Fruit fly (Drosophila melanogaster) whole organism, embryonic: Measurements from ENCODE around the gene Prosbeta6.
A peak's percentile ranks its signal among the peaks of the same experiment; 100 is the strongest.

ENCODE experiments used
- Blimp-1 ChIP-seq: fragments of 200-800 bp; sonication (Bioruptor generic); optimal IDR thresholded peaks from 3 replicates; lab custom pipeline; 2018; ENCODE audit warnings: missing biosample characterization, missing genetic modification characterization, mild to moderate bottlenecking, moderate library complexity, missing genetic modification reagents
- CG10267 ChIP-seq: fragments of 200-800 bp; sonication (Bioruptor generic); optimal IDR thresholded peaks from 2 replicates; lab custom pipeline; 2018; ENCODE audit warnings: missing biosample characterization, mild to moderate bottlenecking, missing genetic modification characterization, moderate library complexity
- CG10543 ChIP-seq: fragments of 200-800 bp; sonication (Bioruptor generic); optimal IDR thresholded peaks from 3 replicates; lab custom pipeline; 2017; ENCODE audit warnings: missing biosample characterization, mild to moderate bottlenecking, missing genetic modification characterization, moderate library complexity
- CG11695 ChIP-seq: fragments of 200-800 bp; sonication (Bioruptor generic); IDR thresholded peaks from 3 replicates; pipeline ENCODE4 v1.3.6; 2022; ENCODE audit warnings: missing biosample characterization, missing genetic modification characterization
- CG12155 ChIP-seq: fragments of 200-800 bp; sonication (Bioruptor generic); optimal IDR thresholded peaks from 3 replicates; lab custom pipeline; 2016; ENCODE audit warnings: missing biosample characterization, missing genetic modification characterization
- CG12769 ChIP-seq: fragments of 200-800 bp; sonication (Bioruptor generic); optimal IDR thresholded peaks from 2 replicates; lab custom pipeline; 2019; ENCODE audit warnings: missing biosample characterization, mild to moderate bottlenecking, missing genetic modification characterization, moderate library complexity
- CG15269 ChIP-seq: fragments of 200-800 bp; sonication (Bioruptor generic); optimal IDR thresholded peaks from 2 replicates; lab custom pipeline; 2018; ENCODE audit warnings: missing biosample characterization, mild to moderate bottlenecking, missing genetic modification characterization, moderate library complexity
- CG15514 ChIP-seq: fragments of 200-800 bp; sonication (Bioruptor generic); optimal IDR thresholded peaks from 3 replicates; lab custom pipeline; 2017; ENCODE audit warnings: missing biosample characterization, missing genetic modification characterization, mild to moderate bottlenecking, moderate library complexity, missing genetic modification reagents
- CG2116 ChIP-seq: fragments of 200-800 bp; sonication (Bioruptor generic); optimal IDR thresholded peaks from 3 replicates; lab custom pipeline; 2018; ENCODE audit warnings: missing biosample characterization, mild to moderate bottlenecking, missing genetic modification characterization
- CG30431 ChIP-seq: fragments of 200-800 bp; sonication (Bioruptor generic); optimal IDR thresholded peaks from 2 replicates; lab custom pipeline; 2017; ENCODE audit warnings: missing biosample characterization, missing genetic modification characterization
- CG3995 ChIP-seq: fragments of 200-800 bp; sonication (Bioruptor generic); optimal IDR thresholded peaks from 3 replicates; lab custom pipeline; 2016; ENCODE audit warnings: missing biosample characterization, missing genetic modification characterization
- CG6765 ChIP-seq: fragments of 200-800 bp; sonication (Bioruptor generic); optimal IDR thresholded peaks from 3 replicates; lab custom pipeline; 2017; ENCODE audit warnings: missing biosample characterization, mild to moderate bottlenecking, missing genetic modification characterization
- CG6813 ChIP-seq: fragments of 200-800 bp; sonication (Bioruptor generic); optimal IDR thresholded peaks from 2 replicates; lab custom pipeline; 2017; ENCODE audit warnings: missing biosample characterization, missing genetic modification characterization, mild to moderate bottlenecking, moderate library complexity, missing genetic modification reagents
- CG6854 ChIP-seq: fragments of 200-800 bp; sonication (Bioruptor generic); optimal IDR thresholded peaks from 3 replicates; lab custom pipeline; 2017; ENCODE audit warnings: missing biosample characterization, mild to moderate bottlenecking, missing genetic modification characterization
- CG7745 ChIP-seq: fragments of 200-800 bp; sonication (Bioruptor generic); optimal IDR thresholded peaks from 2 replicates; lab custom pipeline; 2018; ENCODE audit warnings: missing biosample characterization, mild to moderate bottlenecking, missing genetic modification characterization, moderate library complexity
- CG8281 ChIP-seq: fragments of 200-800 bp; sonication (Bioruptor generic); optimal IDR thresholded peaks from 2 replicates; lab custom pipeline; 2018; ENCODE audit warnings: missing biosample characterization, mild to moderate bottlenecking, missing genetic modification characterization, moderate library complexity
- CG8359 ChIP-seq: fragments of 200-800 bp; sonication (Bioruptor generic); optimal IDR thresholded peaks from 2 replicates; lab custom pipeline; 2017; ENCODE audit warnings: missing biosample characterization, mild to moderate bottlenecking, missing genetic modification characterization, borderline replicate concordance
- CHES-1-like ChIP-seq: fragments of 200-800 bp; sonication (Bioruptor generic); optimal IDR thresholded peaks from 2 replicates; lab custom pipeline; 2016; ENCODE audit warnings: missing biosample characterization, missing genetic modification characterization
- D19B ChIP-seq: fragments of 200-800 bp; sonication (Bioruptor generic); optimal IDR thresholded peaks from 2 replicates; lab custom pipeline; 2017; ENCODE audit warnings: missing biosample characterization, mild to moderate bottlenecking, missing genetic modification characterization
- Ets65A ChIP-seq: fragments of 200-800 bp; sonication (Bioruptor generic); peaks from one replicate; lab custom pipeline; 2016; ENCODE audit warnings: missing biosample characterization, missing genetic modification characterization
- Fer1 ChIP-seq: fragments of 200-800 bp; sonication (Bioruptor generic); optimal IDR thresholded peaks from 2 replicates; lab custom pipeline; 2017; ENCODE audit warnings: missing biosample characterization, mild to moderate bottlenecking, missing genetic modification characterization
- Lim3 ChIP-seq: fragments of 200-800 bp; sonication (Bioruptor generic); IDR thresholded peaks from 2 replicates; pipeline ENCODE4 v1.3.6; 2022; ENCODE audit warnings: missing biosample characterization, missing genetic modification characterization
- Med ChIP-seq: fragments of 200-800 bp; sonication (Bioruptor generic); peaks from one replicate; lab custom pipeline; 2016; ENCODE audit warnings: missing biosample characterization, missing genetic modification characterization, mild to moderate bottlenecking, inconsistent platforms, moderate library complexity
- NK7.1 ChIP-seq: fragments of 200-800 bp; sonication (Bioruptor generic); optimal IDR thresholded peaks from 3 replicates; lab custom pipeline; 2016; ENCODE audit warnings: missing biosample characterization, missing genetic modification characterization
- Ptx1 ChIP-seq: fragments of 200-800 bp; sonication (Bioruptor generic); IDR thresholded peaks from 2 replicates; pipeline ENCODE4 v1.3.6; 2022; ENCODE audit warnings: missing biosample characterization, missing genetic modification characterization
- Sox102F ChIP-seq: fragments of 200-800 bp; sonication (Bioruptor generic); optimal IDR thresholded peaks from 2 replicates; lab custom pipeline; 2018; ENCODE audit warnings: missing biosample characterization, mild to moderate bottlenecking, missing genetic modification characterization, moderate library complexity
- TFAM ChIP-seq: fragments of 200-800 bp; sonication (Bioruptor generic); optimal IDR thresholded peaks from 2 replicates; lab custom pipeline; 2017; ENCODE audit warnings: missing biosample characterization, missing genetic modification characterization, inconsistent platforms
- abd-A ChIP-seq: fragments of 200-800 bp; sonication (Bioruptor generic); optimal IDR thresholded peaks from 3 replicates; lab custom pipeline; 2019; ENCODE audit warnings: missing biosample characterization, mild to moderate bottlenecking, missing genetic modification characterization, moderate library complexity
- ara ChIP-seq: fragments of 200-800 bp; sonication (Bioruptor generic); IDR thresholded peaks from 2 replicates; pipeline ENCODE4 v1.3.6; 2022; ENCODE audit warnings: missing biosample characterization, missing genetic modification characterization
- caup ChIP-seq: fragments of 200-800 bp; sonication (Bioruptor generic); optimal IDR thresholded peaks from 3 replicates; lab custom pipeline; 2017; ENCODE audit warnings: missing biosample characterization, mild to moderate bottlenecking, missing genetic modification characterization, moderate library complexity; ENCODE audit not compliant: severe bottlenecking
- crol ChIP-seq: fragments of 200-800 bp; sonication (Bioruptor generic); IDR thresholded peaks from 2 replicates; pipeline ENCODE4 v1.3.6; 2022; ENCODE audit warnings: missing biosample characterization, missing genetic modification characterization
- en ChIP-seq: fragments of 200-800 bp; sonication (Bioruptor generic); optimal IDR thresholded peaks from 2 replicates; lab custom pipeline; 2016; ENCODE audit warnings: missing biosample characterization, missing genetic modification characterization
- fd64A ChIP-seq: fragments of 200-800 bp; sonication (Bioruptor generic); optimal IDR thresholded peaks from 3 replicates; lab custom pipeline; 2018; ENCODE audit warnings: missing biosample characterization, mild to moderate bottlenecking, missing genetic modification characterization
- ftz-f1 ChIP-seq: fragments of 200-800 bp; sonication (Bioruptor generic); optimal IDR thresholded peaks from 2 replicates; lab custom pipeline; 2016; ENCODE audit warnings: missing biosample characterization, missing genetic modification characterization
- fu2 ChIP-seq: fragments of 200-800 bp; sonication (Bioruptor generic); optimal IDR thresholded peaks from 2 replicates; lab custom pipeline; 2016; ENCODE audit warnings: missing biosample characterization, missing genetic modification characterization
- kni ChIP-seq: fragments of 200-800 bp; sonication (Bioruptor generic); optimal IDR thresholded peaks from 3 replicates; lab custom pipeline; 2017; ENCODE audit warnings: mild to moderate bottlenecking, missing biosample characterization, missing genetic modification reagents, missing genetic modification characterization
- lov ChIP-seq, 2 experiments: fragments of 200-800 bp in 1 of 2; fragments of >200 bp in 1 of 2; sonication (Bioruptor generic) in 1 of 2; IDR thresholded peaks in 1 of 2; optimal IDR thresholded peaks in 1 of 2; 2 replicates in 1 of 2; 3 replicates in 1 of 2; pipeline versions ENCODE4 v1.3.6 to Lab custom; 2017 to 2022; ENCODE audit warnings: missing biosample characterization in 1 of 2, missing genetic modification characterization in 1 of 2
- mirr ChIP-seq: fragments of 200-800 bp; sonication (Bioruptor generic); optimal IDR thresholded peaks from 3 replicates; lab custom pipeline; 2018; ENCODE audit warnings: missing biosample characterization, mild to moderate bottlenecking, missing genetic modification characterization
- pan ChIP-seq, 4 experiments: fragments of >200 bp in 3 of 4; fragments of 200-800 bp in 1 of 4; sonication (Bioruptor generic) in 1 of 4; optimal IDR thresholded peaks in 3 of 4; IDR thresholded peaks in 1 of 4; 2 replicates each; pipeline versions ENCODE4 v1.3.6 to Lab custom; 2017 to 2022; ENCODE audit warnings: missing biosample characterization in 2 of 4, missing genetic modification characterization in 2 of 4, mixed read lengths in 1 of 4
- pho ChIP-seq: fragments of 200-800 bp; sonication (Bioruptor generic); optimal IDR thresholded peaks from 2 replicates; lab custom pipeline; 2016; ENCODE audit warnings: missing biosample characterization, missing genetic modification characterization
- pnt ChIP-seq: fragments of 200-800 bp; sonication (Bioruptor generic); optimal IDR thresholded peaks from 3 replicates; lab custom pipeline; 2016; ENCODE audit warnings: missing biosample characterization, missing genetic modification characterization
- row ChIP-seq: fragments of 200-800 bp; sonication (Bioruptor generic); IDR thresholded peaks from 3 replicates; pipeline ENCODE4 v1.3.6; 2022; ENCODE audit warnings: missing biosample characterization, missing genetic modification characterization
- sens ChIP-seq: fragments of 200-800 bp; sonication (Bioruptor generic); peaks from one replicate; lab custom pipeline; 2016; ENCODE audit warnings: missing biosample characterization, missing genetic modification characterization
- slou ChIP-seq: fragments of 200-800 bp; sonication (Bioruptor generic); optimal IDR thresholded peaks from 3 replicates; lab custom pipeline; 2016; ENCODE audit warnings: missing biosample characterization, missing genetic modification characterization
- sr ChIP-seq: fragments of 200-800 bp; sonication (Bioruptor generic); IDR thresholded peaks from 3 replicates; pipeline ENCODE4 v1.3.6; 2022; ENCODE audit warnings: missing biosample characterization, missing genetic modification characterization
- twi ChIP-seq: fragments of 200-800 bp; optimal IDR thresholded peaks from 2 replicates; lab custom pipeline; 2019; ENCODE audit warnings: missing biosample characterization, mild to moderate bottlenecking, missing genetic modification characterization, moderate library complexity
- wdn ChIP-seq: fragments of 200-800 bp; sonication (Bioruptor generic); IDR thresholded peaks from 2 replicates; pipeline ENCODE4 v1.3.6; 2022; ENCODE audit warnings: missing biosample characterization, missing genetic modification characterization

Prosbeta6 gene

DNA sequence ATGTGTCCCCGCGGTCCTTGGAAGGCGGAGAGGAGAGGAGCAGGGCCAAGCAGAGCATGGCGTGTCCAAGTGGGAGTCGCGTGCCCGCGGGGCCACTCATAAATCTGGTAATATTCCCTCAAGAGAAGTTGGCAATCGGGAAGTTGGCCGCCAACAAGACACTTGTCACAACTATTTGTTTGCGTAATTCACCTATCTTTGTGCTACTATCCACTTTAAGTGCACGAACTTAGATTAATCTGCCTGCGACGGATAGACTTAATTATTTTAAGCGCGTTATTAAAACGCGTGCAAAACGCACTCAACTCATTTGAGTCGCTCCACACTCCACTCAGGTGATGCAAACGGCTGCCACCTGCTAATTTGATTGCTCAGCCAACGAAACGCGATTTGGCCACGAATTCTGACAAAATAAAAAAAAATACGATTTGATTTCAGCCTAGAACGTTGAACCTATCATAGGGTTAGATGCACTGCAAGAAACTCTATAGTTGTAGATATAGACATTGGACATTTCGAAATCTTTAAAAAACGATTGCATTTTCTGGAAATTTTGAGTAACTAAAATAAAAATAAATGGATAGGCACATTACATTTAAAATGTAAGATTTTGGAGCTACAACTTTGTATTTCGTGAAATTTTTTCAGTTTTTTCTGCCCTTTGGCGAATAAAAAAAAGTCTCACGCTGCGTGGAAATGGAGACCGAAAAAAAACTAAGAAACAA, 39.0 kb downstream of the Prosbeta6 start (continued):
- TF ChIP-seq Ets65A (GFP tag; lab: Kevin White, UChicago) = peak; percentile 22
- TF ChIP-seq CG10267 (tag; lab: Kevin White, UChicago) = peak; percentile 34
- TF ChIP-seq CG15514 (GFP tag; lab: Kevin White, UChicago) = peak; percentile 20
- peak; percentile 45; the same call in 1 of the 2 replicates for TF ChIP-seq wdn (GFP tag; lab: Robert Waterston, UW)
- peak; percentile 2 for TF ChIP-seq CG6854 (GFP tag; lab: Kevin White, UChicago)
- peak; percentile 51 for TF ChIP-seq Blimp-1 (GFP tag; lab: Kevin White, UChicago)
- peak; percentile 44 for TF ChIP-seq pho (GFP tag; lab: Kevin White, UChicago)
- TF ChIP-seq CG6765 (GFP tag; lab: Kevin White, UChicago) = peak; percentile 50
- TF ChIP-seq caup (GFP tag; lab: Kevin White, UChicago) = peak; percentile 45
- TF ChIP-seq en = peak; percentile 5
- peak; percentile 72 for TF ChIP-seq CG15269
- peak; percentile 75 for TF ChIP-seq row (GFP tag; lab: Robert Waterston, UW)
- peak; percentile 13 for TF ChIP-seq pnt (GFP tag; lab: Kevin White, UChicago)
- TF ChIP-seq ftz-f1 (GFP tag; lab: Kevin White, UChicago) = no peak
- TF ChIP-seq mirr = no peak
- TF ChIP-seq pan (optimal IDR thresholded peaks at IDR 0.05; lab: Kevin White, UChicago) = no peak
- TF ChIP-seq pan (GFP tag; optimal IDR thresholded peaks at IDR 0.05 in 1 of 2, IDR thresholded peaks at IDR 0.05 in 1 of 2) = peak in 1 of 2 experiments; percentile 71

DNA sequence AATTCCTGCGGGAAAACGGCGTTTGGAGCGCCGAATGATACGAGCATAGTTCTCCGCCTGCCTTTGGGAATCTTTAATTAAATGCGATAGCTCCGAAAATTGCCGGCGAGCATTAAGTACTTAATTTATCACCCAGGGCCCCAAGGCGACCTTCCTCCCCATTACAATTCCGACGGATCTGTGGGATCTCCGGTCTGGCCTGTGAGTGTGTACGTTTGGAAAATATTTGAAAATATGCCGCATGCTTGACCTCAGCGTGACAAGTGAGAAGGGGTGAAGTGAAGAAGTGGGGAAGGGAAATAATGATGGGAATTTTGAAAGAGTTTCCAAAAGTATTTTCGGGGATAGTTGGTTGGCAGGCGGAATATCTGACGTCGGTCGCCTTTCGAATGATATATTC, 40.8 kb downstream of the Prosbeta6 start:
- no peak for TF ChIP-seq CG12155
- TF ChIP-seq CG6813 = no peak
- TF ChIP-seq CHES-1-like (GFP tag; lab: Kevin White, UChicago) = no peak
- no peak for TF ChIP-seq mirr
- TF ChIP-seq CG11695 (GFP tag; lab: Robert Waterston, UW) = no peak
- TF ChIP-seq NK7.1 (GFP tag; lab: Kevin White, UChicago) = no peak
- peak; percentile 48 for TF ChIP-seq kni (GFP tag; lab: Kevin White, UChicago)
- TF ChIP-seq ara (GFP tag; lab: Robert Waterston, UW) = no peak
- TF ChIP-seq sr (GFP tag; lab: Robert Waterston, UW) = no peak
- TF ChIP-seq fd64A = no peak
- no peak for TF ChIP-seq fu2 (GFP tag; lab: Kevin White, UChicago)
- no peak for TF ChIP-seq TFAM (GFP tag; lab: Kevin White, UChicago)
- TF ChIP-seq CG8281 (tag; lab: Kevin White, UChicago) = peak; percentile 7
- TF ChIP-seq Ptx1 = no peak
- TF ChIP-seq CG2116 (GFP tag; lab: Kevin White, UChicago) = no peak
- peak; percentile 52 for TF ChIP-seq CG10543 (GFP tag; lab: Kevin White, UChicago)
- TF ChIP-seq CG7745 (tag; lab: Kevin White, UChicago) = peak; percentile 66
- TF ChIP-seq ftz-f1 (GFP tag; lab: Kevin White, UChicago) = peak; percentile 75
- TF ChIP-seq CG12769 (tag; lab: Kevin White, UChicago) = peak; percentile 96
- TF ChIP-seq CG3995 (GFP tag; lab: Kevin White, UChicago) = no peak
- TF ChIP-seq slou (GFP tag; lab: Kevin White, UChicago) = no peak
- TF ChIP-seq Sox102F (GFP tag; lab: Kevin White, UChicago) = no peak
- TF ChIP-seq Fer1 (GFP tag; lab: Kevin White, UChicago) = no peak
- peak; percentile 28 for TF ChIP-seq abd-A
- TF ChIP-seq CG30431 (GFP tag; lab: Kevin White, UChicago) = no peak
- peak; percentile 4 for TF ChIP-seq Med (GFP tag; lab: Kevin White, UChicago)
- TF ChIP-seq twi (tag; lab: Kevin White, UChicago) = no peak
- peak; percentile 57 for TF ChIP-seq crol (GFP tag; lab: Robert Waterston, UW)
- TF ChIP-seq Lim3 (GFP tag; lab: Robert Waterston, UW) = no peak
- TF ChIP-seq D19B = no peak
- TF ChIP-seq CG8359 (GFP tag; lab: Kevin White, UChicago) = peak; percentile 14
- TF ChIP-seq lov (optimal IDR thresholded peaks at IDR 0.05; lab: Kevin White, UChicago) = no peak
- no peak for TF ChIP-seq lov (GFP tag; IDR thresholded peaks at IDR 0.05; lab: Robert Waterston, UW)
- TF ChIP-seq sens (GFP tag; lab: Kevin White, UChicago) = peak; percentile 26
